Worm (Caenorhabditis elegans) whole organism, late embryonic: ENCODE data around the gene R11D1.4.

Source experiments
- ama-1 ChIP-seq: fragments of 150-350 bp; optimal IDR thresholded peaks from 2 replicates; lab custom pipeline; 2014
- dmd-4 ChIP-seq: sonication (generic microtip); optimal IDR thresholded peaks from 2 replicates; lab custom pipeline; 2016; ENCODE audit warnings: borderline replicate concordance, missing genetic modification characterization, missing compliant biosample characterization
- elt-4 ChIP-seq: sonication (generic microtip); optimal IDR thresholded peaks from 2 replicates; lab custom pipeline; 2016; ENCODE audit warnings: missing genetic modification characterization, missing compliant biosample characterization
- ets-4 ChIP-seq: sonication (generic microtip); optimal IDR thresholded peaks from 2 replicates; lab custom pipeline; 2016; ENCODE audit warnings: missing genetic modification characterization, missing compliant biosample characterization
- gmeb-2 ChIP-seq: sonication (generic microtip); optimal IDR thresholded peaks from 2 replicates; lab custom pipeline; 2016; ENCODE audit warnings: missing genetic modification characterization, inconsistent platforms, missing compliant biosample characterization
- mec-3 ChIP-seq: sonication (generic microtip); optimal IDR thresholded peaks from 2 replicates; lab custom pipeline; 2016; ENCODE audit warnings: borderline replicate concordance, missing genetic modification characterization, missing compliant biosample characterization
- npax-4 ChIP-seq: sonication (generic microtip); optimal IDR thresholded peaks from 2 replicates; lab custom pipeline; 2016; ENCODE audit warnings: missing genetic modification characterization, missing compliant biosample characterization

DNA sequence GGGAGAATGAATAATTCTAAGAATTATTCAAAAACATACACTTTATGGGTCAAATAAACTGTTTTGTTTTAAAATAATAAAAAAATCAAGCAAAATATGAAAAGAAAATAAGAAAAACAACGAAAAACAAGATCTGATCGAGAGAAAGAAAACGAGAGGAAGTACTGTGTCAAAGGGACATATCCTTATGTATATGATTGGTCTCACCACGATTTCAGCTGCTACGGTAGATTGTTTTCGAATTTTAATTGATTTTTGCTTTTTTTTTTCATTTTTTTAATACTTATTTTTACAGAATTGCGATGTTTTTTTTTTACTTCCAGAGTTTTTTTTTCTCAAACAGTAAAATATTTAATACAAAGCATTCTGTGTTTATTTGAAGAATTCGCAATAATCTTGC is 17.2 kb downstream of the R11D1.4 start:
- TF ChIP-seq npax-4 (tag; lab: Kevin White, UChicago): no peak
- no peak for TF ChIP-seq dmd-4 (tag; lab: Kevin White, UChicago)
- TF ChIP-seq gmeb-2 (tag; lab: Kevin White, UChicago): no peak
- no peak for TF ChIP-seq mec-3
- TF ChIP-seq elt-4 (tag; lab: Kevin White, UChicago): no peak
- no peak for TF ChIP-seq ets-4 (tag; lab: Kevin White, UChicago)
- no peak for TF ChIP-seq ama-1
